Worm (Caenorhabditis elegans): ENCODE results near the gene fipr-12.

DNA sequence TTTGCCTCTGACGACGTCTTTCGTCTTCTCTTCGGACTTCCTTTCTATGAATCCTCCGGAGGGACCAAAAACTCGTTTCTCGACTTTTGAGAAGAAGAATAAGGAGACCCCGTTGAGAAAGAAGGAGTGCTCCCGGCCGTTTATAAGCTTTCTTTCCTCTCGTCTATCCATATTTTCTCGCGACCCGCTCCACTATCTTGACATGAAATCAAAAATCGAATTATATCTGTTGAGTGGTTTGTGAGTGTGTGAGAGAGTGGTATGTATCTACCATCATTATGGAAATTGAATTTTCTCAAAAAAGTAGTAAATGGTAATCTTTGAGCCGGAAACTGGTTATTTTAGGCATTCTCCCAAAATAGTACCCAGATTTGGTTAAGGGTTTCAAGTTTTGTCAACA is 32.0 kb upstream of the fipr-12 start:
- TF ChIP-seq fkh-10 (GFP tag; optimal IDR thresholded peaks at IDR 0.05) (no peak), mdl-1 (tag; optimal IDR thresholded peaks at IDR 0.05) (no peak), unc-62 (GFP tag; optimal IDR thresholded peaks at IDR 0.05 in 1 of 2) (peak in 1 of 2 experiments; percentile 45), unc-62 (tag; optimal IDR thresholded peaks at IDR 0.05) (no peak), dpl-1 (GFP tag; optimal IDR thresholded peaks at IDR 0.05) (no peak), dve-1 (tag; optimal IDR thresholded peaks at IDR 0.05; ENCODE audit: insufficient read depth) (no peak), ZK546.5 (tag; optimal IDR thresholded peaks at IDR 0.05) (no peak), arid-1 (GFP tag; conservative IDR thresholded peaks at IDR 0.05) (no peak), nhr-42 (GFP tag; IDR thresholded peaks at IDR 0.05) (no peak), ztf-11 (tag; optimal IDR thresholded peaks at IDR 0.05) (no peak), lin-38 (GFP tag; IDR thresholded peaks at IDR 0.05) (no peak), lin-39 (tag; optimal IDR thresholded peaks at IDR 0.05) (no peak), nhr-111 (GFP tag; optimal IDR thresholded peaks at IDR 0.05) (no peak), nhr-76 (tag; optimal IDR thresholded peaks at IDR 0.05) (no peak)

All from whole organism, L4 larva.